Fruit fly (Drosophila melanogaster): ENCODE measurements around the gene Phf5a.

Phf5a gene

DNA sequence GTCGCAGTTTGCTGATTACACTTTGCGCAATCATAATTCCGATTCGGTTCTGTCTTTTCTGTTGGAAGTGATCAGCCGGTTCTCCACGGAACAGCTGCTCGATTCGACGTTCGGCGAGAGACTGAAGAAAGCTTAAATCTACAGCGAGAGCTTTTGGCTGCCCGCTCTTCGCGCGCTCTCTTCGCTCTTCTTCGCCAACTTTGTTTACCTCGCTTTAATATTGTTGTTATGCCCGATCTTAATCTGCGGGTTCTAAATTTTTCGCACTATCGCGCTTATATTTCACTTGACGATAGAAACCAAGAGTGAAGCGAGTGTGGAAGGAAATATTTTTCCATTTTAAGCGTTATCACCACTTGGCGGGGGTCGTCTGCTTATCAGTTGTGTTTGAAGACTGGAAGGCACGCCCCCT lies 3.8 kb upstream of the Phf5a start, which contains the start of gene CG9547 (continued):
- TF ChIP-seq CG12942 (GFP tag; optimal IDR thresholded peaks at IDR 0.05) (no peak), Atf-2 (GFP tag; optimal IDR thresholded peaks at IDR 0.05) (no peak), toy (GFP tag; IDR thresholded peaks at IDR 0.05) (no peak), CG10543 (GFP tag; optimal IDR thresholded peaks at IDR 0.05) (peak; percentile 70), CG6254 (GFP tag; optimal IDR thresholded peaks at IDR 0.05) (no peak), dpn (GFP tag; optimal IDR thresholded peaks at IDR 0.05) (no peak), CG13624 (GFP tag; optimal IDR thresholded peaks at IDR 0.05) (peak; percentile 8), CG12155 (GFP tag; optimal IDR thresholded peaks at IDR 0.05) (peak; percentile 84), Blimp-1 (GFP tag; optimal IDR thresholded peaks at IDR 0.05) (no peak), BtbVII (GFP tag; optimal IDR thresholded peaks at IDR 0.05) (peak; percentile 53), TFAM (GFP tag; optimal IDR thresholded peaks at IDR 0.05) (no peak), CG17568 (GFP tag; optimal IDR thresholded peaks at IDR 0.05) (no peak), cas (GFP tag; IDR thresholded peaks at IDR 0.05) (no peak), CG6272 (GFP tag; IDR thresholded peaks at IDR 0.05) (no peak), luna (GFP tag; optimal IDR thresholded peaks at IDR 0.05) (no peak), CG30403 (GFP tag; optimal IDR thresholded peaks at IDR 0.05) (no peak), Fer2 (tag; optimal IDR thresholded peaks at IDR 0.05) (no peak), ap (GFP tag; IDR thresholded peaks at IDR 0.05) (no peak), CoRest (tag; optimal IDR thresholded peaks at IDR 0.05) (no peak), Dip3 (GFP tag; optimal IDR thresholded peaks at IDR 0.05) (no peak), PHDP (tag; optimal IDR thresholded peaks at IDR 0.05) (peak; percentile 44), CG9437 (GFP tag; optimal IDR thresholded peaks at IDR 0.05) (no peak), Myb (GFP tag; optimal IDR thresholded peaks at IDR 0.05) (no peak), lbe (GFP tag; optimal IDR thresholded peaks at IDR 0.05) (peak; percentile 55), usp (GFP tag; optimal IDR thresholded peaks at IDR 0.05) (no peak), CG31365 (tag; optimal IDR thresholded peaks at IDR 0.05) (peak; percentile 33), CG12769 (tag; optimal IDR thresholded peaks at IDR 0.05) (no peak), NC2α (GFP tag; optimal IDR thresholded peaks at IDR 0.05) (no peak), CG3847 (GFP tag; IDR thresholded peaks at IDR 0.05) (no peak), CG9932 (GFP tag; IDR thresholded peaks at IDR 0.05) (peak; percentile 30; the same call in 1 of the 2 replicates), HLH4C (GFP tag; IDR thresholded peaks at IDR 0.05; ENCODE audit: partially characterized antibody) (no peak; the same call in 2 of the 3 replicates), schlank (tag; optimal IDR thresholded peaks at IDR 0.05) (no peak), Antp (GFP tag; optimal IDR thresholded peaks at IDR 0.05) (no peak), sc (optimal IDR thresholded peaks at IDR 0.05) (no peak), sc (GFP tag; optimal IDR thresholded peaks at IDR 0.05) (no peak), Sry-δ (GFP tag; optimal IDR thresholded peaks at IDR 0.05) (no peak), CG3065 (GFP tag; optimal IDR thresholded peaks at IDR 0.05) (no peak), CG8924 (tag; optimal IDR thresholded peaks at IDR 0.05) (peak; percentile 10), cad (GFP tag; optimal IDR thresholded peaks at IDR 0.05) (no peak), amos (GFP tag; IDR thresholded peaks at IDR 0.05; ENCODE audit: partially characterized antibody) (peak; percentile 45; the same call in 1 of the 2 replicates), CG3281 (GFP tag; optimal IDR thresholded peaks at IDR 0.05) (peak; percentile 27), grn (GFP tag; optimal IDR thresholded peaks at IDR 0.05) (peak; percentile 94), da (GFP tag; optimal IDR thresholded peaks at IDR 0.05) (no peak), CG13894 (tag; optimal IDR thresholded peaks at IDR 0.05) (peak; percentile 44), Ada2b (GFP tag; IDR thresholded peaks at IDR 0.05) (no peak), HLH54F (GFP tag; optimal IDR thresholded peaks at IDR 0.05) (no peak), exex (tag; optimal IDR thresholded peaks at IDR 0.05) (peak; percentile 82), CG34422 (GFP tag; IDR thresholded peaks at IDR 0.05) (0 out of 3 replicates have a peak, but pooled peaks have one; percentile 31), HHEX (GFP tag; optimal IDR thresholded peaks at IDR 0.05) (peak; percentile 12), Bteb2 (GFP tag; optimal IDR thresholded peaks at IDR 0.05) (no peak), CG5245 (GFP tag; optimal IDR thresholded peaks at IDR 0.05) (no peak), az2 (GFP tag; optimal IDR thresholded peaks at IDR 0.05) (no peak)
